Fruit fly (Drosophila melanogaster): ENCODE results near the gene Coq8.

Gene Coq8

DNA sequence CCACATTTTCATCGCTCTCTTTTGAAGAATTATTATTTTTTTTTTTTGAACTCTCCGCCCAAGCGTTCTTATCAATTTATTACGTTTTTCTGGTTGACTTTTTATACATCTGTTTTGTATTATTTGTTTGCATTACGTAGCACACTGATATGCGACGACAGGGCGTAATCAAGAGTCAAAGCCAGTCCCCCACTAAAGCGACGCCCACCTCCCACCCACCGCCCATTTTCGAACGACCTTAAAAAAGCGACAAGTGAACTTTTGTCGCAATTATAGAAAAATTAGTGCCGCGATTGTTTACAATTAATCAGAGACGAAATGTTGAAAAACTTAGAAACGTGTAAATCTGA lies 10.1 kb downstream of the Coq8 start:
- no peak for TF ChIP-seq rn (GFP tag; IDR thresholded peaks at IDR 0.05)
- no peak for TF ChIP-seq CG9948 (tag; optimal IDR thresholded peaks at IDR 0.05)
- TF ChIP-seq CG13204 (GFP tag; optimal IDR thresholded peaks at IDR 0.05) = no peak
- no peak for TF ChIP-seq Ets98B (GFP tag; IDR thresholded peaks at IDR 0.05)
- TF ChIP-seq CG34367 (tag; optimal IDR thresholded peaks at IDR 0.05) = no peak
- no peak for TF ChIP-seq CG32121 (GFP tag; IDR thresholded peaks at IDR 0.05)
- no peak for TF ChIP-seq CG15710 (tag; optimal IDR thresholded peaks at IDR 0.05)
- no peak; the same call in 2 of the 3 replicates for TF ChIP-seq fd96Ca (GFP tag; IDR thresholded peaks at IDR 0.05)
- TF ChIP-seq CG4496 (GFP tag; IDR thresholded peaks at IDR 0.05) = peak; percentile 53; the same call in 2 of the 3 replicates
- TF ChIP-seq CG12605 (GFP tag; IDR thresholded peaks at IDR 0.05) = peak; percentile 72
- no peak for TF ChIP-seq Snoo (tag; optimal IDR thresholded peaks at IDR 0.05)

DNA sequence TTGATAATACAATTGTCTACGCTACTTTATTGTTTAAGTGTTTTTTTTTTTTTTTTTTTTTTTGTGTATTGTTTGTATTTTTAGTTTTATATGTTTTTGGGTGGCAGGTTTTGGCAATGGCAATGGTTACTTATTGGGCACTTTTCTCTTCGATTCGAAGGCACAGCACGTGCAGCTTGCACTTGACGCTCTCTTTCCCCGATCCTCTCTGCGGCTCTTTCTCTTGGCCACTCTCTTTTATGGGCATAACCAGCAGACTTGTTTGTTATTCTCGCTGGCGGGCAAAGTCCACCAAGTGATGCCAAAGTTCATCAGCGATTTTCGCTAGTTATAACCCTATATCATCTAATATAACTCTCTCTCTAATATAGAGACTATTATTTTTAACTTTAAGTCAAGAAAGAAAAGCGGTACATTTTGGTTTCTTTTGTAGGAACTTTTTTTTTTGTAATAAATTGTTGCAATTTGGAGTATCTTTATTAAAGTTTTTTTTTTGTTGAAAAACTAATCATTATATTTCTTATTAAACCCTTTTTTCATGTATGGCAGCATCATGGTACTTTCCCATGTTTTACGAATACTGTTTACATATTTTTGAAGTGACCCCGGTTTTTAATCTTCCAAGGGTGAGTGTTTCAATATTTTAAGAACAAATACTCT lies 10.6 kb downstream of the Coq8 start:
- TF ChIP-seq gl (tag; optimal IDR thresholded peaks at IDR 0.05) (peak; percentile 62), Pif1B (GFP tag; optimal IDR thresholded peaks at IDR 0.05) (peak; percentile 43), CG34367 (tag; optimal IDR thresholded peaks at IDR 0.05) (peak; percentile 41), fd96Ca (GFP tag; IDR thresholded peaks at IDR 0.05) (no peak), CG8301 (tag; optimal IDR thresholded peaks at IDR 0.05) (peak; percentile 38), CG17806 (tag; optimal IDR thresholded peaks at IDR 0.05) (peak; percentile 44), Ets98B (GFP tag; IDR thresholded peaks at IDR 0.05) (no peak), CG15710 (tag; optimal IDR thresholded peaks at IDR 0.05) (peak; percentile 34), CG4496 (GFP tag; IDR thresholded peaks at IDR 0.05) (no peak), D1 (tag; optimal IDR thresholded peaks at IDR 0.05) (no peak), CG8159 (tag; optimal IDR thresholded peaks at IDR 0.05) (peak; percentile 56), Pif1A (GFP tag; optimal IDR thresholded peaks at IDR 0.05) (peak; percentile 48), CG10348 (GFP tag; IDR thresholded peaks at IDR 0.05) (no peak), rn (GFP tag; IDR thresholded peaks at IDR 0.05) (no peak), EcR (GFP tag; optimal IDR thresholded peaks at IDR 0.05) (no peak), CG9948 (tag; optimal IDR thresholded peaks at IDR 0.05) (peak; percentile 21), Snoo (tag; optimal IDR thresholded peaks at IDR 0.05) (peak; percentile 36), CG12605 (GFP tag; IDR thresholded peaks at IDR 0.05) (no peak; the same call in 1 of the 2 replicates), CG32121 (GFP tag; IDR thresholded peaks at IDR 0.05) (no peak), CG13204 (GFP tag; optimal IDR thresholded peaks at IDR 0.05) (peak; percentile 77), CG14655 (GFP tag; optimal IDR thresholded peaks at IDR 0.05) (peak; percentile 38)

DNA sequence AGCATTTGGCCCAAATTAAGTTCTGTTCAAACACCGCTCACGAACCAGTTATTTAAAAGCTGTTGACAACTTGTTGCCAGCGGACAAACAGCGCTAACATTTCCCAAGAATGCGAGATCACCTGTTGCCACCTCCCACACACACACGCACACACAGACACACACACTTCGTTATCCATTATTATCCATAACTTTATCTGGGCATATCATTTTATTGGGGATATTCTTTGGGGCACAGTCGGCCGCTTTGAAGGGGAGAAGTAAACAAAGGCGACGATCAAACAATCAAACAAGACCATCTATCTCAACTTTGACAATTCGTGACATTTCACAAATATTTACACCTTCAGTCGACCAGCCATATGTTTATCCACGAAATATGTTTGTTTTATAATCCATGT lies 11.8 kb downstream of the Coq8 start:
- no peak for TF ChIP-seq CG14655 (GFP tag; optimal IDR thresholded peaks at IDR 0.05)
- TF ChIP-seq CG34367 (tag; optimal IDR thresholded peaks at IDR 0.05) = no peak
- no peak for TF ChIP-seq D1 (tag; optimal IDR thresholded peaks at IDR 0.05)
- TF ChIP-seq Pif1B (GFP tag; optimal IDR thresholded peaks at IDR 0.05) = no peak
- TF ChIP-seq CG8301 (tag; optimal IDR thresholded peaks at IDR 0.05) = no peak
- TF ChIP-seq rn (GFP tag; IDR thresholded peaks at IDR 0.05) = no peak
- no peak for TF ChIP-seq Snoo (tag; optimal IDR thresholded peaks at IDR 0.05)
- no peak for TF ChIP-seq Ets98B (GFP tag; IDR thresholded peaks at IDR 0.05)
- TF ChIP-seq CG10348 (GFP tag; IDR thresholded peaks at IDR 0.05) = no peak
- no peak for TF ChIP-seq Pif1A (GFP tag; optimal IDR thresholded peaks at IDR 0.05)
- no peak for TF ChIP-seq CG17806 (tag; optimal IDR thresholded peaks at IDR 0.05)

DNA sequence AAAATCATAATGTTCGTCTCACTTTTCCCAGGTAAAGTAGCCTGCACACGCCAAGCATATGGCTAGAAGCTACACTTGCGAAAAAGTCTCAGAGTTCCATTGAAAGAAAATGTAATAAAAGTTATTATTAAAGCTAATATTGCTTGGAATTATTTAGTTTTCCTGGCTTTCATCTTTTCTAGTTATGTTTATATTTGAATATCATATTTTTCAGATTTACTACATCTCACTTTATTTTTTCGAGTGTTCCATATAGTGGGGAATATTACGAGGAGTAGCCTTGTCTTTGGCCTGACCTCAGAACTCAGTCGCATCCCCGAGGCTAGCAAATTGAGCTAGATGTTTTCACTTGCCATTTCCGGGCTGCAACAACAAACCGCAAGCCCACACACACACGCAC lies 13.4 kb downstream of the Coq8 start:
- no peak for TF ChIP-seq D1 (tag; optimal IDR thresholded peaks at IDR 0.05)
- TF ChIP-seq CG17806 (tag; optimal IDR thresholded peaks at IDR 0.05) = peak; percentile 17
- no peak for TF ChIP-seq CG34367 (tag; optimal IDR thresholded peaks at IDR 0.05)
- no peak for TF ChIP-seq CG10348 (GFP tag; IDR thresholded peaks at IDR 0.05)
- TF ChIP-seq Snoo (tag; optimal IDR thresholded peaks at IDR 0.05) = no peak
- TF ChIP-seq CG12605 (GFP tag; IDR thresholded peaks at IDR 0.05) = no peak
- peak; percentile 52; the same call in 1 of the 3 replicates for TF ChIP-seq CG4496 (GFP tag; IDR thresholded peaks at IDR 0.05)
- TF ChIP-seq EcR (GFP tag; optimal IDR thresholded peaks at IDR 0.05) = no peak
- peak; percentile 6 for TF ChIP-seq CG8159 (tag; optimal IDR thresholded peaks at IDR 0.05)
- TF ChIP-seq Pif1B (GFP tag; optimal IDR thresholded peaks at IDR 0.05) = no peak
- no peak for TF ChIP-seq rn (GFP tag; IDR thresholded peaks at IDR 0.05)
- no peak for TF ChIP-seq CG8301 (tag; optimal IDR thresholded peaks at IDR 0.05)
- no peak for TF ChIP-seq CG15710 (tag; optimal IDR thresholded peaks at IDR 0.05)

DNA sequence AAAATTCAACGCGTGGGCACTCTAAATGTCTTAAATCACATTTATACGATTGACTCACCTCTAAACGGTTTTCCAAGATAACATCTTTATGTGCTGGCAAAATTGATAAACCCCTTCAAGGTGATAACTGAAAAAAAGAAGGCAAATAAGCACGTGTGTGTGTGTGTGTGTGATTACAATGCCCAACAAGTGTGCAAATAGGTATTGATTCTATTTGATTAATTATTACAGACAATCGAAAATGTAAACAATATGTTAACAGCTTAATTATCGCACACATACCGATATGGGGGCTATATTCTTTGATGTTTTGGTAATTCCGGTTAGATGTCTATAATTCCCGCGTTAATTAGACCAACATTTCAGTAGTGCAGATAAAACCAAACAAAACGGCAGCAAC lies 14.4 kb downstream of the Coq8 start:
- TF ChIP-seq CG17806 (tag; optimal IDR thresholded peaks at IDR 0.05) = no peak
- TF ChIP-seq CG8159 (tag; optimal IDR thresholded peaks at IDR 0.05) = no peak
- no peak for TF ChIP-seq CG9948 (tag; optimal IDR thresholded peaks at IDR 0.05)
- TF ChIP-seq CG34367 (tag; optimal IDR thresholded peaks at IDR 0.05) = no peak
- TF ChIP-seq CG32121 (GFP tag; IDR thresholded peaks at IDR 0.05) = no peak
- TF ChIP-seq CG8301 (tag; optimal IDR thresholded peaks at IDR 0.05) = no peak
- TF ChIP-seq D1 (tag; optimal IDR thresholded peaks at IDR 0.05) = no peak
- no peak for TF ChIP-seq Pif1B (GFP tag; optimal IDR thresholded peaks at IDR 0.05)
- no peak for TF ChIP-seq Pif1A (GFP tag; optimal IDR thresholded peaks at IDR 0.05)
- TF ChIP-seq Ets98B (GFP tag; IDR thresholded peaks at IDR 0.05) = no peak
- TF ChIP-seq CG13204 (GFP tag; optimal IDR thresholded peaks at IDR 0.05) = no peak
- TF ChIP-seq Snoo (tag; optimal IDR thresholded peaks at IDR 0.05) = no peak
- TF ChIP-seq fd96Ca (GFP tag; IDR thresholded peaks at IDR 0.05) = no peak

DNA sequence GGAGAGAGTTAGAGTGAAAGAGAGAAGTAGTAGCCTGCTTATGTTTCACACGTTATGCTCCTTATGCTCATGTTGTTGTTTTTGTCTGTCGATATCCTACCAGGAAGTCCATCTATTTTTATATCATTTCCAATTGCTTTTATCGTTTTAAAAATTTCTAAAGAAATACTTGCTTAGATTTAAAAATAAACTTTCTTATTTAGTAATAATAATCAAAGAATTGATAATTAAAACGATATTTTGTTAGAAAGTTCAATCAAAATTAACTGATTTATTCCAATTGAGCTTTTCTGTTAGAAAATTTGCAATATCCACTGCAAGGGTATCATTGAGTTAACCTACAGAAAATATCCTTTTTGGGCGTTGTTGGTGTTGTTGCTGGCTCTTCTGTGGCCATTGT lies 31.1 kb downstream of the Coq8 start:
- TF ChIP-seq CG10348 (GFP tag; IDR thresholded peaks at IDR 0.05) (no peak), CG8159 (tag; optimal IDR thresholded peaks at IDR 0.05) (peak; percentile 42), CG14655 (GFP tag; optimal IDR thresholded peaks at IDR 0.05) (peak; percentile 8), EcR (GFP tag; optimal IDR thresholded peaks at IDR 0.05) (no peak), CG15710 (tag; optimal IDR thresholded peaks at IDR 0.05) (peak; percentile 36), gl (tag; optimal IDR thresholded peaks at IDR 0.05) (no peak), CG9948 (tag; optimal IDR thresholded peaks at IDR 0.05) (peak; percentile 7)

Data from whole organism, pupa.